Fruit fly (Drosophila melanogaster) whole organism, embryonic: ENCODE results near the gene CG14043.

Source experiments
- Asciz ChIP-seq: fragments of 200-800 bp; sonication (Bioruptor generic); optimal IDR thresholded peaks from 2 replicates; lab custom pipeline; 2017; ENCODE audit warnings: missing biosample characterization, mild to moderate bottlenecking, missing genetic modification characterization, missing genetic modification reagents
- Bteb2 ChIP-seq: fragments of 200-800 bp; sonication (Bioruptor generic); optimal IDR thresholded peaks from 2 replicates; lab custom pipeline; 2016; ENCODE audit warnings: missing biosample characterization, missing genetic modification characterization
- CG10147 ChIP-seq: fragments of 200-800 bp; sonication (Bioruptor generic); optimal IDR thresholded peaks from 2 replicates; lab custom pipeline; 2019; ENCODE audit warnings: missing biosample characterization, mild to moderate bottlenecking, missing genetic modification characterization, moderate library complexity
- CG12659 ChIP-seq: fragments of 200-800 bp; sonication (Bioruptor generic); optimal IDR thresholded peaks from 3 replicates; lab custom pipeline; 2017; ENCODE audit warnings: mild to moderate bottlenecking, missing biosample characterization, missing genetic modification reagents, missing genetic modification characterization
- CG12769 ChIP-seq: fragments of 200-800 bp; sonication (Bioruptor generic); optimal IDR thresholded peaks from 2 replicates; lab custom pipeline; 2019; ENCODE audit warnings: missing biosample characterization, mild to moderate bottlenecking, missing genetic modification characterization, moderate library complexity
- CG14710 ChIP-seq: fragments of 200-800 bp; sonication (Bioruptor generic); optimal IDR thresholded peaks from 3 replicates; lab custom pipeline; 2019; ENCODE audit warnings: missing biosample characterization, mild to moderate bottlenecking, missing genetic modification characterization, moderate library complexity
- CG16815 ChIP-seq: fragments of 200-800 bp; sonication (Bioruptor generic); optimal IDR thresholded peaks from 3 replicates; lab custom pipeline; 2017; ENCODE audit warnings: missing biosample characterization, mild to moderate bottlenecking, missing genetic modification characterization
- CG17912 ChIP-seq: fragments of 200-800 bp; sonication (Bioruptor generic); optimal IDR thresholded peaks from 2 replicates; lab custom pipeline; 2018; ENCODE audit warnings: missing biosample characterization, mild to moderate bottlenecking, missing genetic modification characterization
- CG18262 ChIP-seq: fragments of 200-800 bp; optimal IDR thresholded peaks from 3 replicates; lab custom pipeline; 2019; ENCODE audit warnings: missing biosample characterization, mild to moderate bottlenecking, missing genetic modification characterization, moderate library complexity
- CG2116 ChIP-seq: fragments of 200-800 bp; sonication (Bioruptor generic); optimal IDR thresholded peaks from 3 replicates; lab custom pipeline; 2018; ENCODE audit warnings: missing biosample characterization, mild to moderate bottlenecking, missing genetic modification characterization
- CG34224 ChIP-seq: fragments of 200-800 bp; sonication (Bioruptor generic); IDR thresholded peaks from 3 replicates; pipeline ENCODE4 v1.3.6; 2022; ENCODE audit warnings: missing biosample characterization, missing genetic modification characterization; ENCODE audit not compliant: partially characterized antibody
- CG4424 ChIP-seq: fragments of 200-800 bp; sonication (Bioruptor generic); optimal IDR thresholded peaks from 3 replicates; lab custom pipeline; 2016; ENCODE audit warnings: missing biosample characterization, missing genetic modification characterization
- CG6765 ChIP-seq: fragments of 200-800 bp; sonication (Bioruptor generic); optimal IDR thresholded peaks from 3 replicates; lab custom pipeline; 2017; ENCODE audit warnings: missing biosample characterization, mild to moderate bottlenecking, missing genetic modification characterization
- CG7357 ChIP-seq: fragments of 200-800 bp; sonication (Bioruptor generic); IDR thresholded peaks from 3 replicates; pipeline ENCODE4 v1.3.6; 2022; ENCODE audit warnings: missing biosample characterization, missing genetic modification characterization
- CG8089 ChIP-seq: fragments of 200-800 bp; sonication (Bioruptor generic); optimal IDR thresholded peaks from 3 replicates; lab custom pipeline; 2016; ENCODE audit warnings: missing biosample characterization, missing genetic modification characterization
- CG8359 ChIP-seq: fragments of 200-800 bp; sonication (Bioruptor generic); optimal IDR thresholded peaks from 2 replicates; lab custom pipeline; 2017; ENCODE audit warnings: missing biosample characterization, mild to moderate bottlenecking, missing genetic modification characterization, borderline replicate concordance
- CG8388 ChIP-seq: fragments of 200-800 bp; sonication (Bioruptor generic); optimal IDR thresholded peaks from 2 replicates; lab custom pipeline; 2019; ENCODE audit warnings: missing biosample characterization, mild to moderate bottlenecking, missing genetic modification characterization, moderate library complexity
- CG8944 ChIP-seq: fragments of 200-800 bp; sonication (Bioruptor generic); optimal IDR thresholded peaks from 3 replicates; lab custom pipeline; 2016; ENCODE audit warnings: missing biosample characterization, missing genetic modification characterization
- CrebB ChIP-seq: fragments of 200-800 bp; sonication (Bioruptor generic); optimal IDR thresholded peaks from 3 replicates; lab custom pipeline; 2018; ENCODE audit warnings: missing biosample characterization, mild to moderate bottlenecking, missing genetic modification characterization
- Fer1 ChIP-seq: fragments of 200-800 bp; sonication (Bioruptor generic); optimal IDR thresholded peaks from 2 replicates; lab custom pipeline; 2017; ENCODE audit warnings: missing biosample characterization, mild to moderate bottlenecking, missing genetic modification characterization
- Lpt ChIP-seq: fragments of >200 bp; optimal IDR thresholded peaks from 2 replicates; lab custom pipeline; 2018; ENCODE audit warnings: missing biosample characterization, missing genetic modification characterization
- Myb ChIP-seq: fragments of 200-800 bp; sonication (Bioruptor generic); optimal IDR thresholded peaks from 2 replicates; lab custom pipeline; 2016; ENCODE audit warnings: missing biosample characterization, missing genetic modification characterization
- NC2β ChIP-seq: fragments of 200-800 bp; sonication (Bioruptor generic); optimal IDR thresholded peaks from 2 replicates; lab custom pipeline; 2016; ENCODE audit warnings: missing biosample characterization, missing genetic modification characterization
- Opbp ChIP-seq: fragments of 200-800 bp; sonication (Bioruptor generic); IDR thresholded peaks from 3 replicates; pipeline ENCODE4 v1.3.6; 2022; ENCODE audit warnings: missing biosample characterization, missing genetic modification characterization; ENCODE audit not compliant: partially characterized antibody
- PHDP ChIP-seq: fragments of 200-800 bp; sonication (Bioruptor generic); optimal IDR thresholded peaks from 3 replicates; lab custom pipeline; 2018; ENCODE audit warnings: missing biosample characterization, mild to moderate bottlenecking, missing genetic modification characterization, moderate library complexity
- Ptx1 ChIP-seq: fragments of 200-800 bp; sonication (Bioruptor generic); IDR thresholded peaks from 2 replicates; pipeline ENCODE4 v1.3.6; 2022; ENCODE audit warnings: missing biosample characterization, missing genetic modification characterization
- Stat92E ChIP-seq, 3 experiments: fragments of >200 bp in 2 of 3; fragments of 200-800 bp in 1 of 3; sonication (Bioruptor generic) in 1 of 3; optimal IDR thresholded peaks; 2 replicates each; lab custom pipeline; 2017 to 2019; ENCODE audit warnings: missing biosample characterization in 3 of 3, missing genetic modification characterization in 3 of 3, mild to moderate bottlenecking in 1 of 3, moderate library complexity in 1 of 3
- ap ChIP-seq: fragments of 200-800 bp; sonication (Bioruptor generic); IDR thresholded peaks from 2 replicates; pipeline ENCODE4 v1.3.6; 2022; ENCODE audit warnings: missing biosample characterization, missing genetic modification characterization
- bigmax ChIP-seq: fragments of 200-800 bp; sonication (Bioruptor generic); optimal IDR thresholded peaks from 2 replicates; lab custom pipeline; 2018; ENCODE audit warnings: missing biosample characterization, mild to moderate bottlenecking, missing genetic modification characterization
- bowl ChIP-seq: fragments of 200-800 bp; sonication (Bioruptor generic); IDR thresholded peaks from 2 replicates; pipeline ENCODE4 v1.3.6; 2022; ENCODE audit warnings: missing biosample characterization, missing genetic modification characterization
- br ChIP-seq: fragments of >200 bp; optimal IDR thresholded peaks from 2 replicates; lab custom pipeline; 2017
- bsh ChIP-seq, 2 experiments: fragments of 200-800 bp; sonication (Bioruptor generic); optimal IDR thresholded peaks; 2 replicates each; lab custom pipeline; 2017 to 2018; ENCODE audit warnings: mild to moderate bottlenecking in 2 of 2, missing biosample characterization in 2 of 2, missing genetic modification characterization in 2 of 2, moderate library complexity in 1 of 2
- cg ChIP-seq: fragments of 200-800 bp; sonication (Bioruptor generic); optimal IDR thresholded peaks from 3 replicates; lab custom pipeline; 2019; ENCODE audit warnings: missing biosample characterization, mild to moderate bottlenecking, missing genetic modification characterization, moderate library complexity
- chif ChIP-seq, 2 experiments: fragments of 200-800 bp; sonication (Bioruptor generic); optimal IDR thresholded peaks; 3 replicates each; lab custom pipeline; 2016; ENCODE audit warnings: missing biosample characterization in 2 of 2, missing genetic modification characterization in 2 of 2
- chm ChIP-seq: fragments of 200-800 bp; sonication (Bioruptor generic); IDR thresholded peaks from 2 replicates; pipeline ENCODE4 v1.3.6; 2022; ENCODE audit warnings: missing biosample characterization, missing genetic modification characterization
- crp ChIP-seq, 2 experiments: fragments of 200-800 bp; sonication (Bioruptor generic); optimal IDR thresholded peaks; 2 replicates in 1 of 2; 3 replicates in 1 of 2; lab custom pipeline; 2017; ENCODE audit warnings: missing biosample characterization in 2 of 2, missing genetic modification characterization in 2 of 2, mild to moderate bottlenecking in 1 of 2, moderate library complexity in 1 of 2
- ems ChIP-seq: fragments of 200-800 bp; sonication (Bioruptor generic); optimal IDR thresholded peaks from 3 replicates; lab custom pipeline; 2016; ENCODE audit warnings: missing biosample characterization, missing genetic modification characterization
- fd64A ChIP-seq: fragments of 200-800 bp; sonication (Bioruptor generic); optimal IDR thresholded peaks from 3 replicates; lab custom pipeline; 2018; ENCODE audit warnings: missing biosample characterization, mild to moderate bottlenecking, missing genetic modification characterization
- fd96Cb ChIP-seq: fragments of 200-800 bp; sonication (Bioruptor generic); optimal IDR thresholded peaks from 2 replicates; lab custom pipeline; 2018; ENCODE audit warnings: missing biosample characterization, mild to moderate bottlenecking, missing genetic modification characterization, moderate library complexity
- maf-S ChIP-seq: fragments of 200-800 bp; sonication (Bioruptor generic); optimal IDR thresholded peaks from 2 replicates; lab custom pipeline; 2016; ENCODE audit warnings: missing biosample characterization, missing genetic modification characterization
- onecut ChIP-seq: fragments of 200-800 bp; sonication (Bioruptor generic); IDR thresholded peaks from 2 replicates; pipeline ENCODE4 v1.3.6; 2022; ENCODE audit warnings: missing biosample characterization, missing genetic modification characterization
- pho ChIP-seq: fragments of 200-800 bp; sonication (Bioruptor generic); optimal IDR thresholded peaks from 2 replicates; lab custom pipeline; 2016; ENCODE audit warnings: missing biosample characterization, missing genetic modification characterization
- pita ChIP-seq: fragments of 200-800 bp; sonication (Bioruptor generic); optimal IDR thresholded peaks from 2 replicates; lab custom pipeline; 2017; ENCODE audit warnings: missing biosample characterization, mild to moderate bottlenecking, missing genetic modification characterization
- psq ChIP-seq: fragments of 200-800 bp; sonication (Bioruptor generic); optimal IDR thresholded peaks from 2 replicates; lab custom pipeline; 2017; ENCODE audit warnings: missing biosample characterization, missing genetic modification characterization
- ranshi ChIP-seq: fragments of 200-800 bp; sonication (Bioruptor generic); IDR thresholded peaks from 2 replicates; pipeline ENCODE4 v1.3.6; 2022; ENCODE audit warnings: missing biosample characterization, missing genetic modification characterization
- sisA ChIP-seq: fragments of 200-800 bp; sonication (Bioruptor generic); IDR thresholded peaks from 2 replicates; pipeline ENCODE4 v1.3.6; 2022; ENCODE audit warnings: missing biosample characterization, missing genetic modification characterization
- slp2 ChIP-seq: fragments of 200-800 bp; sonication (Bioruptor generic); optimal IDR thresholded peaks from 2 replicates; lab custom pipeline; 2016; ENCODE audit warnings: missing biosample characterization, missing genetic modification characterization
- twi ChIP-seq: fragments of 200-800 bp; optimal IDR thresholded peaks from 2 replicates; lab custom pipeline; 2019; ENCODE audit warnings: missing biosample characterization, mild to moderate bottlenecking, missing genetic modification characterization, moderate library complexity
- tx ChIP-seq: fragments of 200-800 bp; sonication (Bioruptor generic); optimal IDR thresholded peaks from 2 replicates; lab custom pipeline; 2016; ENCODE audit warnings: missing biosample characterization, missing genetic modification characterization
- wdn ChIP-seq: fragments of 200-800 bp; sonication (Bioruptor generic); IDR thresholded peaks from 2 replicates; pipeline ENCODE4 v1.3.6; 2022; ENCODE audit warnings: missing biosample characterization, missing genetic modification characterization

The CG14043 gene

dm6 chr2L:5010784-5011260 is 39.3 kb downstream of the CG14043 start, which contains the start of the genes CG31917, Tfb5 and SelT (continued):
- no peak for TF ChIP-seq CG10147 (GFP tag; lab: Kevin White, UChicago)
- no peak for TF ChIP-seq CG8359
- peak; percentile 1 for TF ChIP-seq CrebB (tag; lab: Kevin White, UChicago)
- TF ChIP-seq crp (GFP tag; optimal IDR thresholded peaks at IDR 0.05; lab: Kevin White, UChicago) = no peak
- TF ChIP-seq twi (tag; lab: Kevin White, UChicago) = peak; percentile 50
- TF ChIP-seq ap (GFP tag; lab: Robert Waterston, UW) = no peak
- peak; percentile 8 for TF ChIP-seq ems (GFP tag; lab: Kevin White, UChicago)
- TF ChIP-seq tx (GFP tag; lab: Kevin White, UChicago) = peak; percentile 47
- no peak for TF ChIP-seq pita (GFP tag; lab: Kevin White, UChicago)
- peak; percentile 59; the same call in 1 of the 2 replicates for TF ChIP-seq sisA (GFP tag; lab: Robert Waterston, UW)
- peak; percentile 69 for TF ChIP-seq CG14710 (tag; lab: Kevin White, UChicago)
- TF ChIP-seq onecut (GFP tag; lab: Robert Waterston, UW) = peak; percentile 57; the same call in 1 of the 2 replicates
- peak; percentile 56; the same call in 1 of the 2 replicates for TF ChIP-seq Ptx1 (GFP tag; lab: Robert Waterston, UW)
- TF ChIP-seq CG18262 (tag; lab: Kevin White, UChicago) = no peak
- peak; percentile 84 for TF ChIP-seq CG12659 (GFP tag; lab: Kevin White, UChicago)
- TF ChIP-seq cg (GFP tag; lab: Kevin White, UChicago) = no peak
- TF ChIP-seq CG16815 = no peak
- peak; percentile 35 for TF ChIP-seq CG8388 (GFP tag; lab: Kevin White, UChicago)
- TF ChIP-seq Lpt (GFP tag; lab: Kevin White, UChicago) = no peak
- TF ChIP-seq psq = no peak
- peak; percentile 52 for TF ChIP-seq CG4424 (GFP tag; lab: Kevin White, UChicago)
- TF ChIP-seq CG8089 (GFP tag; lab: Kevin White, UChicago) = no peak
- no peak for TF ChIP-seq slp2 (GFP tag; lab: Kevin White, UChicago)
- peak; percentile 17 to 52 for TF ChIP-seq chif (GFP tag; optimal IDR thresholded peaks at IDR 0.05; lab: Kevin White, UChicago)
- no peak for TF ChIP-seq CG6765 (GFP tag; lab: Kevin White, UChicago)
- TF ChIP-seq fd64A (GFP tag; lab: Kevin White, UChicago) = no peak
- TF ChIP-seq bowl (GFP tag; lab: Robert Waterston, UW) = no peak
- TF ChIP-seq ranshi (GFP tag; lab: Robert Waterston, UW) = no peak
- TF ChIP-seq Opbp (GFP tag; lab: Robert Waterston, UW) = no peak
- peak; percentile 77 for TF ChIP-seq pho (GFP tag; lab: Kevin White, UChicago)
- TF ChIP-seq wdn (GFP tag; lab: Robert Waterston, UW) = peak; percentile 31; the same call in 1 of the 2 replicates
- TF ChIP-seq CG12769 (tag; lab: Kevin White, UChicago) = no peak
- peak; percentile 32 for TF ChIP-seq maf-S (GFP tag; lab: Kevin White, UChicago)
- TF ChIP-seq CG8944 (GFP tag; lab: Kevin White, UChicago) = peak; percentile 36
- TF ChIP-seq Myb (GFP tag; lab: Kevin White, UChicago) = peak; percentile 14
- no peak for TF ChIP-seq br (lab: Kevin White, UChicago)
- TF ChIP-seq NC2β = peak; percentile 68
- no peak for TF ChIP-seq bigmax (GFP tag; lab: Kevin White, UChicago)
- TF ChIP-seq Asciz = no peak
- peak; percentile 56 for TF ChIP-seq CG2116 (GFP tag; lab: Kevin White, UChicago)
- peak; percentile 74 for TF ChIP-seq CG34224 (GFP tag; lab: Robert Waterston, UW)
- TF ChIP-seq CG7357 (GFP tag; lab: Robert Waterston, UW) = no peak
- TF ChIP-seq fd96Cb (tag; lab: Kevin White, UChicago) = peak; percentile 15
- no peak for TF ChIP-seq Fer1 (GFP tag; lab: Kevin White, UChicago)
- TF ChIP-seq bsh (GFP tag; optimal IDR thresholded peaks at IDR 0.05; lab: Kevin White, UChicago) = peak in 1 of 2 experiments; percentile 40
- no peak for TF ChIP-seq CG17912 (GFP tag; lab: Kevin White, UChicago)
- TF ChIP-seq PHDP = peak; percentile 68
- peak; percentile 36 for TF ChIP-seq Bteb2
- no peak for TF ChIP-seq chm
- TF ChIP-seq Stat92E (GFP tag; optimal IDR thresholded peaks at IDR 0.05; lab: Kevin White, UChicago) = peak in 1 of 3 experiments; percentile 59
